Fruit fly (Drosophila melanogaster): Measurements from ENCODE around the gene CG13674.

The CG13674 gene

DNA sequence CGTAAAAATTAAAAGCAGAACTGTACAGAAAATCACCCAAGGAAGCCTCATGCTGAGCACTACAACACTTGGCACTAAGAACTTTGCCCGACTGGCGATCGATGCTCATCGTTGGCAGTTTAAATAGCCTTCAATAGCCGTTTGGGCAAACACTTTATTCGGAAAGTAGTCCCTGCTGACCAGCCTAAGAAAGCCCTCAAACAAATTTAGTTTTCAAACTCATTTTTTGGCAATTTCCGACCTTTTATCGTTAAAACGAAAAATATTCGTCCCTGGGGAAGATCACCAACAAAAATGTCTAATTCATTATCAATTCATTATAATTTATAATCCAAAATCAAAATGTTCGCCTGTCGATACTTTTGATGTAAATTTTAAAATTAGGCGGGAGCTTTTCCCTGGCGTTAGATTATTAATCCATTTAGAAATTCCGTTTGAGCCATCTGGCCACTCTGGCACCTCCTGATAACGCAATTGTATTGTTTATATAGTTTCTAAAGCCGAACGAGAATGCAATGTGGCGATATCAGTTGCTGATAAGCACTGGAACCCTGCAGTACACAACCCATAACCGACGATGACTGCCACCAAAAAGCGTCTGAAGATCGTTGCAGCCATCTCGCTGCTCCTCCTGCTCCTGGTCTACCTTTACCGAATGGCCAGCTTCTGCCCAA is 38.2 kb downstream of the CG13674 start, which contains the start of the genes mthl7 and Uxs (continued):
- TF ChIP-seq CG12769 (tag; optimal IDR thresholded peaks at IDR 0.05) (no peak), Dll (GFP tag; IDR thresholded peaks at IDR 0.05; ENCODE audit: partially characterized antibody) (peak; percentile 56; the same call in 1 of the 4 replicates), MESR4 (GFP tag; optimal IDR thresholded peaks at IDR 0.05) (peak; percentile 41), Bgb (GFP tag; IDR thresholded peaks at IDR 0.05; ENCODE audit: partially characterized antibody) (peak; percentile 40; the same call in 1 of the 2 replicates), Awh (GFP tag; IDR thresholded peaks at IDR 0.05) (no peak), unc-4 (GFP tag; IDR thresholded peaks at IDR 0.05; ENCODE audit: partially characterized antibody) (peak; percentile 58), Dp (GFP tag; optimal IDR thresholded peaks at IDR 0.05) (peak; percentile 90), sug (tag; optimal IDR thresholded peaks at IDR 0.05) (peak; percentile 4), CG11456 (GFP tag; IDR thresholded peaks at IDR 0.05) (no peak), Scr (GFP tag; IDR thresholded peaks at IDR 0.05; ENCODE audit: partially characterized antibody) (peak; percentile 50), chinmo (GFP tag; IDR thresholded peaks at IDR 0.05; ENCODE audit: partially characterized antibody) (peak; percentile 72; the same call in 1 of the 4 replicates), CG14965 (GFP tag; optimal IDR thresholded peaks at IDR 0.05; ENCODE audit: borderline replicate concordance) (no peak), Ets65A (GFP tag) (no peak), Oli (tag; optimal IDR thresholded peaks at IDR 0.05) (no peak), CG9797 (GFP tag; optimal IDR thresholded peaks at IDR 0.05) (peak; percentile 42), sna (GFP tag; IDR thresholded peaks at IDR 0.05; ENCODE audit: partially characterized antibody) (peak; percentile 22; the same call in 1 of the 2 replicates), crp (GFP tag; optimal IDR thresholded peaks at IDR 0.05) (peak in 1 of 2 experiments; percentile 56), sens (GFP tag) (peak; percentile 81), grau (tag; optimal IDR thresholded peaks at IDR 0.05) (peak; percentile 15), Opbp (GFP tag; IDR thresholded peaks at IDR 0.05; ENCODE audit: partially characterized antibody) (0 out of 3 replicates have a peak, but pooled peaks have one; percentile 26), CG8290 (GFP tag; optimal IDR thresholded peaks at IDR 0.05) (no peak), CG8290 (tag; optimal IDR thresholded peaks at IDR 0.05) (peak in 1 of 2 experiments; percentile 24), tio (GFP tag; optimal IDR thresholded peaks at IDR 0.05) (no peak), Atf-2 (GFP tag; optimal IDR thresholded peaks at IDR 0.05) (no peak), Ets97D (GFP tag; optimal IDR thresholded peaks at IDR 0.05) (peak; percentile 16), CG2116 (GFP tag; optimal IDR thresholded peaks at IDR 0.05) (peak; percentile 25), Sry-δ (GFP tag; optimal IDR thresholded peaks at IDR 0.05) (peak; percentile 24), MBD-R2 (GFP tag; IDR thresholded peaks at IDR 0.05) (peak; percentile 75), hbn (GFP tag; IDR thresholded peaks at IDR 0.05; ENCODE audit: partially characterized antibody) (peak; percentile 29; the same call in 1 of the 2 replicates), crol (GFP tag; IDR thresholded peaks at IDR 0.05) (no peak)

dm6 chr3L:8177795-8178564 is 40.8 kb downstream of the CG13674 start, which contains the start of gene Nmt:
Gene Nmt (minus strand): TSS chr3L:8178429.
- no peak; the same call in 1 of the 2 replicates for TF ChIP-seq Adf1 (GFP tag; IDR thresholded peaks at IDR 0.05)
- TF ChIP-seq pita (GFP tag; optimal IDR thresholded peaks at IDR 0.05) = no peak
- TF ChIP-seq CG15696 (tag; optimal IDR thresholded peaks at IDR 0.05) = no peak
- no peak for TF ChIP-seq Trl (optimal IDR thresholded peaks at IDR 0.05)
- no peak for TF ChIP-seq Trl (GFP tag; optimal IDR thresholded peaks at IDR 0.05)
- TF ChIP-seq CG8924 (tag; optimal IDR thresholded peaks at IDR 0.05) = no peak
- no peak for TF ChIP-seq Nf-YA (GFP tag; IDR thresholded peaks at IDR 0.05)
- TF ChIP-seq CG3281 (GFP tag; optimal IDR thresholded peaks at IDR 0.05) = no peak
- no peak for TF ChIP-seq CG12769 (tag; optimal IDR thresholded peaks at IDR 0.05)
- peak; percentile 84 for TF ChIP-seq BEAF-32 (GFP tag; optimal IDR thresholded peaks at IDR 0.05)
- TF ChIP-seq D (optimal IDR thresholded peaks at IDR 0.05) = no peak
- TF ChIP-seq D (GFP tag; optimal IDR thresholded peaks at IDR 0.05) = no peak
- no peak for TF ChIP-seq CG17612 (GFP tag; IDR thresholded peaks at IDR 0.05)
- peak in 1 of 2 experiments; percentile 4 for TF ChIP-seq Pdp1 (GFP tag; optimal IDR thresholded peaks at IDR 0.05)
- peak; percentile 26 for TF ChIP-seq CG1602 (GFP tag; optimal IDR thresholded peaks at IDR 0.05)
- TF ChIP-seq unc-4 (GFP tag; IDR thresholded peaks at IDR 0.05; ENCODE audit: partially characterized antibody) = peak; percentile 81
- TF ChIP-seq ERR (GFP tag; optimal IDR thresholded peaks at IDR 0.05) = no peak
- no peak for TF ChIP-seq zf30C (GFP tag; optimal IDR thresholded peaks at IDR 0.05)
- no peak for TF ChIP-seq sc (optimal IDR thresholded peaks at IDR 0.05)
- TF ChIP-seq sc (GFP tag; optimal IDR thresholded peaks at IDR 0.05) = no peak
- TF ChIP-seq dan (GFP tag; IDR thresholded peaks at IDR 0.05) = no peak

All from whole organism, embryonic.